Worm (Caenorhabditis elegans): ENCODE results near the gene try-9.

DNA sequence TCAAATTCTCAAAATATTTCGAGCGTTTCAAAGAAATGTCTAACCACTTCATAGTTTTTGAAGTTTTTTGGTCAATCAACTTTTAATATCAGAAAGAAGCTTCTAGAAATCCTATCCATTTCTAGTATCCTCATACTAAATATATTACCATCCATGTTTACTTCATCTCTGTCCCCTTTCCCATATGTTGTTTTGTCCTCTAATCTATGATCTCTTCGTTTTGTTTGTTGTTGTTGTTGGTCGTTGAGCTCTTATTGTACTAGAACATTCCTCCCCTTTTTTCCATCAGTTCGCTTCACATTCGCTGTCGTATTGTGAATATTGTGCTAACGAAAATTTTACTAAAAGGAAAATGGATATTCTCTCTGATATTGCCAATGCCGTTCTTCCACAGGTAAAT, 49.3 kb downstream of the try-9 start, which contains the start of gene sod-5:
- no peak for TF ChIP-seq unc-62 (GFP tag; optimal IDR thresholded peaks at IDR 0.05)
- TF ChIP-seq sma-9 (GFP tag; optimal IDR thresholded peaks at IDR 0.05): no peak
- no peak for TF ChIP-seq sma-9 (tag; optimal IDR thresholded peaks at IDR 0.05)
- TF ChIP-seq zag-1 (tag; optimal IDR thresholded peaks at IDR 0.05): no peak
- no peak for TF ChIP-seq ztf-1 (GFP tag; conservative IDR thresholded peaks at IDR 0.05)
- no peak for TF ChIP-seq nhr-6 (tag; optimal IDR thresholded peaks at IDR 0.05)

Measured in whole organism, L2 larva.